Worm (Caenorhabditis elegans): ENCODE data around the gene ZK666.14.

ZK666.14 gene

ce11 chrII:10533985-10534384 is 39.4 kb downstream of the ZK666.14 start:
- TF ChIP-seq blmp-1 (tag; optimal IDR thresholded peaks at IDR 0.05) = no peak
- TF ChIP-seq drap-1 (GFP tag; optimal IDR thresholded peaks at IDR 0.05) = no peak
- TF ChIP-seq snpc-4 (tag; optimal IDR thresholded peaks at IDR 0.05) = no peak
- TF ChIP-seq lin-13 (tag; optimal IDR thresholded peaks at IDR 0.05) = no peak
- no peak for TF ChIP-seq sptf-1 (tag; optimal IDR thresholded peaks at IDR 0.05)
- TF ChIP-seq ces-1 (GFP tag; optimal IDR thresholded peaks at IDR 0.05) = no peak

ce11 chrII:10537571-10537970 is 43.0 kb downstream of the ZK666.14 start, which contains the start of gene R166.2:
TSS of gene R166.2 (minus strand) at chrII:10537671.
- no peak for TF ChIP-seq zip-8 (tag; optimal IDR thresholded peaks at IDR 0.05)
- TF ChIP-seq nhr-237 (tag; optimal IDR thresholded peaks at IDR 0.05) = no peak
- TF ChIP-seq lsy-2 (tag; optimal IDR thresholded peaks at IDR 0.05) = no peak
- no peak for TF ChIP-seq bed-3 (GFP tag; optimal IDR thresholded peaks at IDR 0.05)
- no peak for TF ChIP-seq sptf-1 (tag; optimal IDR thresholded peaks at IDR 0.05)
- TF ChIP-seq mep-1 (tag; optimal IDR thresholded peaks at IDR 0.05) = no peak
- TF ChIP-seq ceh-43 (GFP tag; optimal IDR thresholded peaks at IDR 0.05) = no peak
- no peak for TF ChIP-seq nhr-2 (tag; optimal IDR thresholded peaks at IDR 0.05)
- TF ChIP-seq ces-1 (GFP tag; optimal IDR thresholded peaks at IDR 0.05) = no peak
- no peak for TF ChIP-seq ztf-11 (tag; optimal IDR thresholded peaks at IDR 0.05)
- no peak for TF ChIP-seq unc-120 (tag; optimal IDR thresholded peaks at IDR 0.05; ENCODE audit: poor library complexity, severe bottlenecking)
- no peak for TF ChIP-seq mls-2 (tag; optimal IDR thresholded peaks at IDR 0.05)
- TF ChIP-seq lin-13 (tag; optimal IDR thresholded peaks at IDR 0.05) = no peak
- TF ChIP-seq nhr-12 (tag; optimal IDR thresholded peaks at IDR 0.05) = no peak
- no peak for TF ChIP-seq nhr-28 (tag; optimal IDR thresholded peaks at IDR 0.05)

ce11 chrII:10537988-10538387 is 43.4 kb downstream of the ZK666.14 start:
- TF ChIP-seq blmp-1 (tag; optimal IDR thresholded peaks at IDR 0.05) = no peak
- no peak for TF ChIP-seq elt-3 (tag; optimal IDR thresholded peaks at IDR 0.05)
- TF ChIP-seq M03D4.4 (tag; optimal IDR thresholded peaks at IDR 0.05) = no peak
- TF ChIP-seq ceh-39 (tag; optimal IDR thresholded peaks at IDR 0.05) = no peak
- TF ChIP-seq unc-120 (tag; optimal IDR thresholded peaks at IDR 0.05; ENCODE audit: poor library complexity, severe bottlenecking) = no peak

ce11 chrII:10539232-10539631 is 44.7 kb downstream of the ZK666.14 start, which contains the start of gene R166.3:
TSS of gene R166.3 (minus strand) at chrII:10539332.
- TF ChIP-seq unc-62 (GFP tag; optimal IDR thresholded peaks at IDR 0.05) (no peak), nhr-237 (tag; optimal IDR thresholded peaks at IDR 0.05) (no peak), unc-120 (tag; optimal IDR thresholded peaks at IDR 0.05; ENCODE audit: poor library complexity, severe bottlenecking) (no peak), blmp-1 (tag; optimal IDR thresholded peaks at IDR 0.05) (no peak), ceh-43 (GFP tag; optimal IDR thresholded peaks at IDR 0.05) (no peak)

- TF ChIP-seq M03D4.4 (tag; optimal IDR thresholded peaks at IDR 0.05) (peak; percentile 45), sem-2 (GFP tag; optimal IDR thresholded peaks at IDR 0.05) (peak; percentile 14), pha-4 (tag; optimal IDR thresholded peaks at IDR 0.05) (peak; percentile 5), mls-2 (tag; optimal IDR thresholded peaks at IDR 0.05) (no peak), lsy-2 (tag; optimal IDR thresholded peaks at IDR 0.05) (peak; percentile 55), elt-3 (tag; optimal IDR thresholded peaks at IDR 0.05) (no peak), bed-3 (GFP tag; optimal IDR thresholded peaks at IDR 0.05) (peak; percentile 27), unc-62 (GFP tag; optimal IDR thresholded peaks at IDR 0.05) (peak; percentile 41), nhr-237 (tag; optimal IDR thresholded peaks at IDR 0.05) (peak; percentile 52), sptf-1 (tag; optimal IDR thresholded peaks at IDR 0.05) (peak; percentile 77), mep-1 (tag; optimal IDR thresholded peaks at IDR 0.05) (peak; percentile 21), ceh-83 (GFP tag; optimal IDR thresholded peaks at IDR 0.05) (peak; percentile 43), ceh-39 (tag; optimal IDR thresholded peaks at IDR 0.05) (peak; percentile 57), tbx-8 (GFP tag; optimal IDR thresholded peaks at IDR 0.05) (no peak), drap-1 (GFP tag; optimal IDR thresholded peaks at IDR 0.05) (no peak), ces-1 (GFP tag; optimal IDR thresholded peaks at IDR 0.05) (peak; percentile 46), blmp-1 (tag; optimal IDR thresholded peaks at IDR 0.05) (no peak), ztf-11 (tag; optimal IDR thresholded peaks at IDR 0.05) (peak; percentile 16)
These were observed 47.4 kb downstream of the ZK666.14 start, which contains the start of gene pro-1 for ce11 chrII:10541923-10542486. TSS of gene pro-1 (minus strand) at chrII:10541996.

ce11 chrII:10542654-10543456 is 48.3 kb downstream of the ZK666.14 start:
- no peak for TF ChIP-seq tbx-8 (GFP tag; optimal IDR thresholded peaks at IDR 0.05)
- TF ChIP-seq cnd-1 (tag; optimal IDR thresholded peaks at IDR 0.05) = peak; percentile 29
